Worm (Caenorhabditis elegans) whole organism, L4 larva: Measurements from ENCODE around the gene C44H9.6.
A peak's percentile ranks its signal among the peaks of the same experiment; 100 is the strongest.

Source experiments
- Y48G9A.11 ChIP-seq: fragments of 200-800 bp; sonication (Bioruptor generic); IDR thresholded peaks from 2 replicates; pipeline ENCODE4 v1.3.6; 2022; ENCODE audit warnings: missing genetic modification reagents, missing genetic modification characterization, missing compliant biosample characterization
- Y5F2A.4 ChIP-seq: fragments of 200-800 bp; sonication (Bioruptor generic); optimal IDR thresholded peaks from 2 replicates; lab custom pipeline; 2018; ENCODE audit warnings: mild to moderate bottlenecking, missing genetic modification characterization, missing compliant biosample characterization
- Y75B8A.6 ChIP-seq: fragments of 200-800 bp; sonication (Bioruptor generic); IDR thresholded peaks from 2 replicates; pipeline ENCODE4 v1.3.6; 2022; ENCODE audit warnings: missing genetic modification reagents, missing genetic modification characterization, missing compliant biosample characterization
- ZK337.2 ChIP-seq: fragments of 200-800 bp; sonication (Bioruptor generic); IDR thresholded peaks from 2 replicates; pipeline ENCODE4 v1.3.6; 2022; ENCODE audit warnings: missing genetic modification reagents, missing genetic modification characterization, missing compliant biosample characterization
- aha-1 ChIP-seq: fragments of 150-350 bp; peaks from one replicate; lab custom pipeline; 2014; ENCODE audit warnings: missing biosample characterization, missing genetic modification characterization
- ama-1 ChIP-seq: fragments of 150-350 bp; optimal IDR thresholded peaks from 2 replicates; lab custom pipeline; 2014; ENCODE audit warnings: inconsistent platforms, mixed read lengths
- arid-1 ChIP-seq: fragments of 200-800 bp; sonication (Bioruptor generic); conservative IDR thresholded peaks from 2 replicates; pipeline ENCODE4 v1.3.6; 2022; ENCODE audit warnings: missing genetic modification reagents, missing genetic modification characterization, missing compliant biosample characterization
- ceh-28 ChIP-seq: fragments of 150-350 bp; optimal IDR thresholded peaks from 2 replicates; lab custom pipeline; 2014; ENCODE audit warnings: missing biosample characterization, missing genetic modification reagents, missing genetic modification characterization
- cey-2 ChIP-seq: sonication (generic microtip); optimal IDR thresholded peaks from 3 replicates; lab custom pipeline; 2017; ENCODE audit warnings: missing genetic modification characterization, mild to moderate bottlenecking, missing compliant biosample characterization, antibody characterized with exemption, borderline replicate concordance; ENCODE audit not compliant: insufficient read depth
- daf-16 ChIP-seq, 3 experiments: sonication (generic microtip); optimal IDR thresholded peaks; 2 replicates each; lab custom pipeline; 2016 to 2017; ENCODE audit warnings: missing genetic modification characterization in 3 of 3, missing genetic modification reagents in 3 of 3, mild to moderate bottlenecking in 2 of 3, missing compliant biosample characterization in 2 of 3, missing biosample characterization in 1 of 3, moderate library complexity in 1 of 3
- dmd-6 ChIP-seq: fragments of 200-800 bp; sonication (Bioruptor generic); IDR thresholded peaks from 2 replicates; pipeline ENCODE4 v1.3.6; 2022; ENCODE audit warnings: missing genetic modification reagents, missing genetic modification characterization, missing compliant biosample characterization
- dmd-9 ChIP-seq: fragments of 200-800 bp; sonication (Bioruptor generic); IDR thresholded peaks from 2 replicates; pipeline ENCODE4 v1.3.6; 2022; ENCODE audit warnings: missing genetic modification reagents, missing genetic modification characterization, missing compliant biosample characterization
- dpl-1 ChIP-seq: fragments of 150-350 bp; optimal IDR thresholded peaks from 2 replicates; lab custom pipeline; 2014; ENCODE audit warnings: missing biosample characterization, missing genetic modification reagents, missing genetic modification characterization
- dve-1 ChIP-seq: sonication (generic microtip); optimal IDR thresholded peaks from 2 replicates; lab custom pipeline; 2017; ENCODE audit warnings: antibody characterized with exemption, mild to moderate bottlenecking, missing genetic modification characterization, missing compliant biosample characterization; ENCODE audit not compliant: insufficient read depth
- gei-8 ChIP-seq: fragments of 200-800 bp; sonication (Bioruptor generic); optimal IDR thresholded peaks from 2 replicates; lab custom pipeline; 2018; ENCODE audit warnings: mild to moderate bottlenecking, missing genetic modification characterization, missing compliant biosample characterization
- hlh-11 ChIP-seq: fragments of 200-800 bp; sonication (Bioruptor generic); optimal IDR thresholded peaks from 2 replicates; lab custom pipeline; 2018; ENCODE audit warnings: mild to moderate bottlenecking, missing genetic modification characterization, missing compliant biosample characterization
- hlh-30 ChIP-seq: sonication (generic microtip); optimal IDR thresholded peaks from 2 replicates; lab custom pipeline; 2017; ENCODE audit warnings: antibody characterized with exemption, mild to moderate bottlenecking, missing genetic modification characterization, missing compliant biosample characterization; ENCODE audit not compliant: insufficient read depth
- hmg-1.1 ChIP-seq: fragments of 200-800 bp; sonication (Bioruptor generic); IDR thresholded peaks from 2 replicates; pipeline ENCODE4 v1.3.6; 2022; ENCODE audit warnings: missing genetic modification reagents, missing genetic modification characterization, missing compliant biosample characterization
- jun-1 ChIP-seq: fragments of 150-350 bp; optimal IDR thresholded peaks from 2 replicates; lab custom pipeline; 2014; ENCODE audit warnings: missing biosample characterization, missing genetic modification reagents, missing genetic modification characterization
- lin-1 ChIP-seq: fragments of 200-800 bp; sonication (Bioruptor generic); IDR thresholded peaks from 2 replicates; pipeline ENCODE4 v1.3.6; 2022; ENCODE audit warnings: missing genetic modification reagents, missing genetic modification characterization, missing compliant biosample characterization
- lin-13 ChIP-seq: fragments of 150-350 bp; optimal IDR thresholded peaks from 2 replicates; lab custom pipeline; 2014; ENCODE audit warnings: missing biosample characterization, missing genetic modification reagents, missing genetic modification characterization
- lin-15B ChIP-seq: fragments of 150-350 bp; sonication (generic microtip); optimal IDR thresholded peaks from 3 replicates; lab custom pipeline; 2014; ENCODE audit warnings: missing biosample characterization, missing genetic modification characterization
- lin-29 ChIP-seq: fragments of 200-800 bp; sonication (Bioruptor generic); IDR thresholded peaks from 2 replicates; pipeline ENCODE4 v1.3.6; 2022; ENCODE audit warnings: missing genetic modification reagents, missing genetic modification characterization, missing compliant biosample characterization
- lin-38 ChIP-seq: fragments of 200-800 bp; sonication (Bioruptor generic); IDR thresholded peaks from 2 replicates; pipeline ENCODE4 v1.3.6; 2022; ENCODE audit warnings: missing genetic modification reagents, missing genetic modification characterization, missing compliant biosample characterization
- mdl-1 ChIP-seq, 2 experiments: fragments of 150-350 bp in 1 of 2; sonication (generic microtip) in 1 of 2; optimal IDR thresholded peaks; 2 replicates each; lab custom pipeline; 2014 to 2017; ENCODE audit warnings: missing biosample characterization in 2 of 2, missing genetic modification characterization in 2 of 2
- nhr-10 ChIP-seq: fragments of 150-350 bp; optimal IDR thresholded peaks from 2 replicates; lab custom pipeline; 2014; ENCODE audit warnings: missing biosample characterization, missing genetic modification characterization
- nhr-102 ChIP-seq: sonication (generic microtip); optimal IDR thresholded peaks from 2 replicates; lab custom pipeline; 2016; ENCODE audit warnings: mild to moderate bottlenecking, missing genetic modification characterization, moderate library complexity, missing compliant biosample characterization
- nhr-11 ChIP-seq: fragments of 150-350 bp; optimal IDR thresholded peaks from 2 replicates; lab custom pipeline; 2014; ENCODE audit warnings: missing biosample characterization, missing genetic modification characterization
- nhr-237 ChIP-seq: sonication (generic microtip); optimal IDR thresholded peaks from 2 replicates; lab custom pipeline; 2017; ENCODE audit warnings: missing biosample characterization, missing genetic modification characterization
- nhr-25 ChIP-seq: sonication (generic microtip); optimal IDR thresholded peaks from 2 replicates; lab custom pipeline; 2017; ENCODE audit warnings: missing genetic modification characterization, mild to moderate bottlenecking, missing compliant biosample characterization, antibody characterized with exemption, moderate library complexity, borderline replicate concordance; ENCODE audit not compliant: insufficient read depth
- nhr-28 ChIP-seq: fragments of 150-350 bp; optimal IDR thresholded peaks from 2 replicates; lab custom pipeline; 2014; ENCODE audit warnings: missing biosample characterization, missing genetic modification characterization
- nhr-42 ChIP-seq: fragments of 200-800 bp; sonication (Bioruptor generic); IDR thresholded peaks from 2 replicates; pipeline ENCODE4 v1.3.6; 2022; ENCODE audit warnings: missing genetic modification characterization, missing compliant biosample characterization
- nhr-6 ChIP-seq: fragments of 150-350 bp; optimal IDR thresholded peaks from 2 replicates; lab custom pipeline; 2014; ENCODE audit warnings: missing biosample characterization, missing genetic modification characterization
- pqm-1 ChIP-seq: sonication (generic microtip); optimal IDR thresholded peaks from 2 replicates; lab custom pipeline; 2017; ENCODE audit warnings: missing biosample characterization, missing genetic modification characterization
- sdz-12 ChIP-seq: fragments of 200-800 bp; sonication (Bioruptor generic); optimal IDR thresholded peaks from 2 replicates; lab custom pipeline; 2018; ENCODE audit warnings: mild to moderate bottlenecking, missing genetic modification characterization, missing compliant biosample characterization
- skn-1 ChIP-seq: fragments of 150-350 bp; optimal IDR thresholded peaks from 2 replicates; lab custom pipeline; 2014; ENCODE audit warnings: missing biosample characterization, missing genetic modification characterization
- snpc-4 ChIP-seq: fragments of 150-350 bp; optimal IDR thresholded peaks from 2 replicates; lab custom pipeline; 2014; ENCODE audit warnings: missing biosample characterization, missing genetic modification characterization
- unc-62 ChIP-seq, 3 experiments: fragments of 150-350 bp in 1 of 3; sonication (generic microtip); optimal IDR thresholded peaks in 2 of 3; peaks in 1 of 3; 1 replicate in 1 of 3; 2 replicates in 2 of 3; lab custom pipeline; 2014 to 2017; ENCODE audit warnings: missing biosample characterization in 3 of 3, missing genetic modification characterization in 3 of 3, missing genetic modification reagents in 3 of 3, missing genotype in 1 of 3
- zfp-2 ChIP-seq: sonication (generic microtip); optimal IDR thresholded peaks from 2 replicates; lab custom pipeline; 2016; ENCODE audit warnings: mild to moderate bottlenecking, missing genetic modification characterization, missing compliant biosample characterization
- zfp-3 ChIP-seq: fragments of 200-800 bp; sonication (Bioruptor generic); conservative IDR thresholded peaks from 2 replicates; pipeline ENCODE4 v1.3.6; 2022; ENCODE audit warnings: missing genetic modification reagents, missing genetic modification characterization, missing compliant biosample characterization
- zip-11 ChIP-seq: fragments of 200-800 bp; sonication (Bioruptor generic); IDR thresholded peaks from 2 replicates; pipeline ENCODE4 v1.3.6; 2022; ENCODE audit warnings: missing genetic modification characterization, missing compliant biosample characterization

C44H9.6 gene

DNA sequence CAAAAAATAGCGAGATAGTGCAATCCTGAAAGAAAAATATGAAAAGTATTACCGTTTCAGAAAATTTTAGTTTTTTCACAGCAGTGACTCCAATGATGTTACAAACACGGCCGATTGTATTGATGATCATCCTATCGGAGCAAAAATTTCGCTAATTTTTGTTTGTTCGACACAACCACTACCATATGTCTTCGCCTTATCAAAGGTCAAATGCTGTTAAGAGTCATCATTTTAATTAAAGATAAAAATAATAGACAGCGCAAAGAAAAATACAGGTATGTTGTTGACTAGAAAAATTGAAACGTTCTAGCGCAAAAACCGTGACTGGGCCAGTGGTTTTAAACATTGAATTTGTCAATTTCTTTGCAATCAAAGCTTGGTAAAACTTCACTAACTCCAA, 7.2 kb upstream of the C44H9.6 start:
- TF ChIP-seq daf-16 (GFP tag; optimal IDR thresholded peaks at IDR 0.05; lab: Kevin White, UChicago) (no peak), daf-16 (tag; optimal IDR thresholded peaks at IDR 0.05; lab: Kevin White, UChicago) (peak; percentile 66), skn-1 (no peak), pqm-1 (tag; lab: Kevin White, UChicago) (peak; percentile 42), dmd-6 (GFP tag; lab: Robert Waterston, UW) (peak; percentile 36; the same call in 1 of the 2 replicates), nhr-6 (tag; lab: Kevin White, UChicago) (peak; percentile 96), Y48G9A.11 (no peak), nhr-237 (tag; lab: Kevin White, UChicago) (no peak), sdz-12 (no peak), nhr-28 (peak; percentile 74)

- TF ChIP-seq dve-1 (tag; lab: Kevin White, UChicago): peak; percentile 14
- TF ChIP-seq hlh-11 (tag; lab: Kevin White, UChicago): peak; percentile 3
- peak; percentile 4 for TF ChIP-seq nhr-28
- no peak for TF ChIP-seq lin-1 (GFP tag; lab: Robert Waterston, UW)
- TF ChIP-seq nhr-102 (tag; lab: Kevin White, UChicago): no peak
- no peak for TF ChIP-seq Y75B8A.6 (GFP tag; lab: Robert Waterston, UW)
- no peak for TF ChIP-seq snpc-4 (tag; lab: Kevin White, UChicago)
- TF ChIP-seq cey-2: no peak
- TF ChIP-seq zfp-3 (GFP tag; lab: Robert Waterston, UW): no peak
- TF ChIP-seq aha-1 (tag; lab: Kevin White, UChicago): peak; percentile 9
- TF ChIP-seq pqm-1 (tag; lab: Kevin White, UChicago): peak; percentile 13
- TF ChIP-seq dmd-9 (GFP tag; lab: Robert Waterston, UW): no peak
- no peak for TF ChIP-seq arid-1
- peak; percentile 55; the same call in 1 of the 2 replicates for TF ChIP-seq dmd-6 (GFP tag; lab: Robert Waterston, UW)
- peak in 1 of 2 experiments; percentile 19 for TF ChIP-seq unc-62 (GFP tag; optimal IDR thresholded peaks at IDR 0.05 in 1 of 2; lab: Kevin White, UChicago)
- TF ChIP-seq unc-62 (tag; optimal IDR thresholded peaks at IDR 0.05; lab: Kevin White, UChicago): no peak
- peak; percentile 8 for TF ChIP-seq nhr-6 (tag; lab: Kevin White, UChicago)
- no peak for TF ChIP-seq lin-15B
- no peak for TF ChIP-seq daf-16 (GFP tag; optimal IDR thresholded peaks at IDR 0.05; lab: Kevin White, UChicago)
- TF ChIP-seq daf-16 (tag; optimal IDR thresholded peaks at IDR 0.05; lab: Kevin White, UChicago): peak; percentile 29
Measured at ce11 chrV:12849736-12850135, 4.6 kb upstream of the C44H9.6 start, which contains the start of gene C44H9.5. TSS of gene C44H9.5 (minus strand) at chrV:12849864.

DNA sequence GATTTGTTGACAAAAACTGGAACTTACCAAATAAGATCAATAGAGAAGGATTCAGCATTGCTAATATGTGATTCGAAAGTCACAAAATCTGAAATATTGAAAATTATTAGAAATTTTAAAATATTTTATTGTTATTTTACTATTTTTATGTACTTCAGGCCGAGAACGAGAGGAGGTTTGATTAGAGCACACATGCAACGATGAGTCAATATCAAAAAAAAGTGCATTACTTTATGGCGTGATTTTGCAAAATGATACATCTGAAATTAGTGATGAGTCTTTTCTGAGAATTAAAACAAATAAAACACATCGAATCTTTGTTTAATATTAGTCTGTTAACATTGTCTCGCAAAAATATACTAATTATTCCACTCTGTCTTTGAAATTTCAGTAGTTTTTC, 399 bp downstream of the C44H9.6 start:
- TF ChIP-seq nhr-25 (tag; lab: Kevin White, UChicago): no peak
- TF ChIP-seq daf-16 (GFP tag; optimal IDR thresholded peaks at IDR 0.05; lab: Kevin White, UChicago): no peak
- TF ChIP-seq daf-16 (tag; optimal IDR thresholded peaks at IDR 0.05; lab: Kevin White, UChicago): peak; percentile 6

DNA sequence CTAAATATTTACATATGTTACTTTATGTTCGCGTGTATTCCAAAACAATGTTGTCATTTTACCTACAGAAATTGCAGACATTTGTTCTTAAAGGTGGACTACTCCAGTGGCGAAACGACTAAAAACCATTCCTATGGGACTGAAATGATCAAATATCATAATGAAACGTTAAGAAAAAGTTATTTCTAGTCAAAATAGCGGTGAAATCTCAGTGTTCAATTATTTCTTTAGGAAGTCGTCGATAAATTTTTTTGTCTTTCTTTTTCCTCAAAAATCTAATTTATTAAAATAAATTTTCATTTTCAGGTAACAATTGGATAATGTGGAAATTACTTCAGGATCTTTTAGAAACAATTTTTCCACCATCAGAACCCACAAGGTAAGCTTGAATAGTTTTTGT, 9.8 kb downstream of the C44H9.6 start, which contains the start of gene C44H9.4:
TSS of gene C44H9.4 (plus strand) at position 301 of the 400 bp plus-strand sequence.
- TF ChIP-seq hmg-1.1 (GFP tag; lab: Robert Waterston, UW): no peak
- TF ChIP-seq zip-11 (GFP tag; lab: Robert Waterston, UW): no peak
- TF ChIP-seq dpl-1 (GFP tag; lab: Kevin White, UChicago): no peak
- no peak for TF ChIP-seq lin-38
- no peak for TF ChIP-seq Y5F2A.4 (GFP tag; lab: Kevin White, UChicago)
- no peak for TF ChIP-seq ZK337.2 (GFP tag; lab: Robert Waterston, UW)
- TF ChIP-seq lin-29 (GFP tag; lab: Robert Waterston, UW): no peak
- no peak for TF ChIP-seq ceh-28 (tag; lab: Kevin White, UChicago)
- TF ChIP-seq dmd-6 (GFP tag; lab: Robert Waterston, UW): no peak

ce11 chrV:12827219-12827618, 17.9 kb downstream of the C44H9.6 start, which contains the start of gene ugt-15:
TSS of gene ugt-15 (plus strand) at chrV:12827519.
- TF ChIP-seq hlh-30 (tag; lab: Kevin White, UChicago) (no peak), lin-13 (no peak), mdl-1 (tag; optimal IDR thresholded peaks at IDR 0.05; lab: Kevin White, UChicago) (no peak), hlh-11 (tag; lab: Kevin White, UChicago) (no peak), nhr-42 (GFP tag; lab: Robert Waterston, UW) (no peak), arid-1 (no peak), pqm-1 (tag; lab: Kevin White, UChicago) (no peak), nhr-11 (tag; lab: Kevin White, UChicago) (no peak), nhr-10 (no peak), ama-1 (lab: Kevin White, UChicago) (no peak), gei-8 (GFP tag; lab: Kevin White, UChicago) (no peak), zfp-2 (tag; lab: Kevin White, UChicago) (no peak), Y48G9A.11 (no peak), skn-1 (no peak), jun-1 (tag; lab: Kevin White, UChicago) (no peak), lin-15B (no peak)
